Fruit fly (Drosophila melanogaster): ENCODE measurements around the gene UbcE2M.

- TF ChIP-seq EcR (GFP tag; optimal IDR thresholded peaks at IDR 0.05) (no peak), pan (optimal IDR thresholded peaks at IDR 0.05) (no peak), usp (GFP tag; optimal IDR thresholded peaks at IDR 0.05) (no peak)
These were observed 19.8 kb downstream of the UbcE2M start, which contains the start of gene Nmt for dm6 chr3L:8177795-8178564.
